Fruit fly (Drosophila melanogaster): ENCODE data around the gene Wdr24.
A peak's percentile ranks its signal among the peaks of the same experiment; 100 is the strongest.

Wdr24 gene

DNA sequence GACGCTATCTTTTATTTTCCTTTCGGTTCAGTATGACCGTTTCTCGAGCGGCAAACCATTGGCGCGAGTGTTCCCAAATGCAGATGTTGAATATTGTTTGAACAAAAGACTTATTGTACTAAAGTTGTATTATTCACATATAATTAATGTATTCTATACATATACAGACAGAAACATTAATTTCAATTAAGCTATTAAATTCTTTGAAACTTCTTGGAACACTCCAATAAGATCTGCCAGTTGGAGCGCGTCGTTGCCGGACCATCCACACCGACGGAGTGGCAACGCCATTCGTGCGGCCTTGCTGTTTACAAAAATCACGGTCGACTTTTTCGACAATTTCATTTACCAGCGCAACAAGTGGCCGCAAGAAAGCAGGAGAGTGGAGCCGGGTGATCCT is at the start of gene Wdr24, which contains the start of gene IntS11 (continued):
- TF ChIP-seq crp (GFP tag; optimal IDR thresholded peaks at IDR 0.05) (peak in 1 of 2 experiments; percentile 70), CG9437 (GFP tag; optimal IDR thresholded peaks at IDR 0.05) (peak; percentile 65), CG3281 (GFP tag; optimal IDR thresholded peaks at IDR 0.05) (peak; percentile 71), CG9215 (GFP tag; IDR thresholded peaks at IDR 0.05) (peak; percentile 93), disco-r (GFP tag; optimal IDR thresholded peaks at IDR 0.05) (peak; percentile 7), bcd (GFP tag; optimal IDR thresholded peaks at IDR 0.05) (peak; percentile 87), CG14050 (GFP tag; IDR thresholded peaks at IDR 0.05) (peak; percentile 83; the same call in 2 of the 3 replicates), CG2199 (GFP tag; IDR thresholded peaks at IDR 0.05) (peak; percentile 70; the same call in 2 of the 3 replicates), CG8281 (tag; optimal IDR thresholded peaks at IDR 0.05) (no peak), Sry-β (GFP tag; optimal IDR thresholded peaks at IDR 0.05) (no peak), Camta (GFP tag; optimal IDR thresholded peaks at IDR 0.05) (peak; percentile 31), lilli (GFP tag; optimal IDR thresholded peaks at IDR 0.05) (peak; percentile 93), Taf1 (GFP tag; IDR thresholded peaks at IDR 0.05) (peak; percentile 86), CG4617 (GFP tag; optimal IDR thresholded peaks at IDR 0.05; ENCODE audit: borderline replicate concordance) (peak; percentile 91), CG18619 (GFP tag; optimal IDR thresholded peaks at IDR 0.05) (peak; percentile 67), dpn (GFP tag; optimal IDR thresholded peaks at IDR 0.05) (peak; percentile 65 to 82), Xbp1 (GFP tag; optimal IDR thresholded peaks at IDR 0.05) (peak; percentile 84), fd64A (GFP tag; optimal IDR thresholded peaks at IDR 0.05) (no peak), sisA (GFP tag; IDR thresholded peaks at IDR 0.05) (peak; percentile 93), ind (GFP tag; optimal IDR thresholded peaks at IDR 0.05) (peak; percentile 74), CG15514 (GFP tag; optimal IDR thresholded peaks at IDR 0.05) (peak; percentile 84), CG10462 (GFP tag; optimal IDR thresholded peaks at IDR 0.05) (no peak), ftz-f1 (GFP tag; optimal IDR thresholded peaks at IDR 0.05) (peak; percentile 98), BEAF-32 (GFP tag; optimal IDR thresholded peaks at IDR 0.05) (peak; percentile 54), ken (GFP tag; IDR thresholded peaks at IDR 0.05) (peak; percentile 90), CG16779 (GFP tag; IDR thresholded peaks at IDR 0.05) (peak; percentile 36; the same call in 1 of the 2 replicates), Blimp-1 (GFP tag; optimal IDR thresholded peaks at IDR 0.05) (no peak), CG9797 (GFP tag; optimal IDR thresholded peaks at IDR 0.05) (peak; percentile 87), yki (optimal IDR thresholded peaks at IDR 0.05) (no peak), CG10366 (GFP tag; IDR thresholded peaks at IDR 0.05) (peak; percentile 94), CG2712 (tag; optimal IDR thresholded peaks at IDR 0.05) (peak; percentile 81), CG4328 (GFP tag; optimal IDR thresholded peaks at IDR 0.05) (peak; percentile 47), ro (GFP tag; IDR thresholded peaks at IDR 0.05) (peak; percentile 18; the same call in 1 of the 2 replicates), slp2 (GFP tag; optimal IDR thresholded peaks at IDR 0.05) (peak; percentile 47), Doc2 (GFP tag; IDR thresholded peaks at IDR 0.05) (peak; percentile 64), CG30403 (GFP tag; optimal IDR thresholded peaks at IDR 0.05) (peak; percentile 86), Fer2 (tag; optimal IDR thresholded peaks at IDR 0.05) (peak; percentile 80), CG2678 (tag; optimal IDR thresholded peaks at IDR 0.05) (peak; percentile 88), jing (GFP tag; optimal IDR thresholded peaks at IDR 0.05) (no peak), Hey (tag; optimal IDR thresholded peaks at IDR 0.05) (no peak), CG17802 (tag; optimal IDR thresholded peaks at IDR 0.05) (peak; percentile 10), trh (GFP tag; optimal IDR thresholded peaks at IDR 0.05) (peak; percentile 18), CG17328 (GFP tag; IDR thresholded peaks at IDR 0.05) (peak; percentile 75), twi (tag; optimal IDR thresholded peaks at IDR 0.05) (peak; percentile 71), CG7839 (tag; optimal IDR thresholded peaks at IDR 0.05) (peak; percentile 91), CG10959 (GFP tag; IDR thresholded peaks at IDR 0.05) (0 out of 2 replicates have a peak, but pooled peaks have one; percentile 30), CTCF (GFP tag; optimal IDR thresholded peaks at IDR 0.05) (peak; percentile 41), nmo (GFP tag; optimal IDR thresholded peaks at IDR 0.05) (peak; percentile 88), HmgD (GFP tag; optimal IDR thresholded peaks at IDR 0.05) (peak; percentile 32), NfI (GFP tag; optimal IDR thresholded peaks at IDR 0.05) (peak; percentile 82), seq (GFP tag; IDR thresholded peaks at IDR 0.05) (peak; percentile 69)
